Fruit fly (Drosophila melanogaster) whole organism, adult: ENCODE results near the gene AkhR.

Experiments
- CG7101 ChIP-seq: fragments of 200-800 bp; sonication (Bioruptor generic); optimal IDR thresholded peaks from 2 replicates; lab custom pipeline; 2018; ENCODE audit warnings: missing biosample characterization, mild to moderate bottlenecking, missing genetic modification characterization, moderate library complexity
- Crg-1 ChIP-seq: fragments of 200-800 bp; sonication (Bioruptor generic); optimal IDR thresholded peaks from 2 replicates; lab custom pipeline; 2016; ENCODE audit warnings: missing biosample characterization, missing genetic modification characterization

dm6 chr2L:6671409-6671808 is 44.6 kb downstream of the AkhR start:
- TF ChIP-seq CG7101 (tag; lab: Kevin White, UChicago) (no peak), Crg-1 (no peak)
